Worm (Caenorhabditis elegans): ENCODE data around the gene R02F2.1.

DNA sequence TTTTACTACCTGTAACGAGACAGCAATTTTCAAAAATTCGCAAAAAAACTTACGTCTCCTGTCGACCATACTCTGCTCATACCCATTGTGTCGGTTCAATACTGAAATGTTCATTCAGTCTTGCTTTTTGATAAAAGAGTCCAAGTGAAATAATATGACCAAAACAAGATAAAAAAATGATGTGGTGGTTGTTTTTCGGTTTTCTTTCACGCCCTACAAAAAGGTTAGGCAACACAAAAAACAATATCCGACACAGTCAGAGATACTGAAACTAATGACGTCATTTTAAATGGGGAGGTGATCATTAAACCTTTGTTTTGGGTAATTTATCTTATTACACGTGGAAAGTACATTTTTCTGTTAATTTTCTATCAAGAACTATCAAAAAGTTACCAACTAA lies 6.5 kb upstream of the R02F2.1 start, which contains the start of gene R02F2.8:
- TF ChIP-seq blmp-1 (tag; optimal IDR thresholded peaks at IDR 0.05; ENCODE audit: insufficient read depth) (no peak), unc-62 (GFP tag; optimal IDR thresholded peaks at IDR 0.05) (no peak), ztf-11 (tag; optimal IDR thresholded peaks at IDR 0.05) (no peak), ama-1 (optimal IDR thresholded peaks at IDR 0.05) (no peak), nhr-237 (tag; optimal IDR thresholded peaks at IDR 0.05) (no peak), ceh-82 (tag; optimal IDR thresholded peaks at IDR 0.05) (no peak), peb-1 (tag; optimal IDR thresholded peaks at IDR 0.05) (no peak)

Data from whole organism, L2 larva.